Fruit fly (Drosophila melanogaster) whole organism, embryonic: ENCODE results near the gene FucTD.

Source experiments
- Antp ChIP-seq: fragments of 200-800 bp; sonication (Bioruptor generic); optimal IDR thresholded peaks from 3 replicates; lab custom pipeline; 2016; ENCODE audit warnings: missing biosample characterization, missing genetic modification characterization
- Asciz ChIP-seq: fragments of 200-800 bp; sonication (Bioruptor generic); optimal IDR thresholded peaks from 2 replicates; lab custom pipeline; 2017; ENCODE audit warnings: missing biosample characterization, mild to moderate bottlenecking, missing genetic modification characterization, missing genetic modification reagents
- Atf3 ChIP-seq: fragments of 200-800 bp; sonication (Bioruptor generic); optimal IDR thresholded peaks from 3 replicates; lab custom pipeline; 2016; ENCODE audit warnings: missing biosample characterization, missing genetic modification characterization
- CG10321 ChIP-seq: fragments of 200-800 bp; sonication (Bioruptor generic); IDR thresholded peaks from 2 replicates; pipeline ENCODE4 v1.3.6; 2022; ENCODE audit warnings: missing biosample characterization, missing genetic modification characterization
- CG10431 ChIP-seq: fragments of 200-800 bp; sonication (Bioruptor generic); optimal IDR thresholded peaks from 3 replicates; lab custom pipeline; 2018; ENCODE audit warnings: missing biosample characterization, mild to moderate bottlenecking, missing genetic modification characterization
- CG10654 ChIP-seq: fragments of 200-800 bp; sonication (Bioruptor generic); optimal IDR thresholded peaks from 2 replicates; lab custom pipeline; 2016; ENCODE audit warnings: missing biosample characterization, missing genetic modification characterization
- CG10959 ChIP-seq: fragments of 200-800 bp; sonication (Bioruptor generic); IDR thresholded peaks from 2 replicates; pipeline ENCODE4 v1.3.6; 2022; ENCODE audit warnings: missing biosample characterization, missing genetic modification characterization
- CG11398 ChIP-seq: fragments of 200-800 bp; sonication (Bioruptor generic); optimal IDR thresholded peaks from 2 replicates; lab custom pipeline; 2016; ENCODE audit warnings: missing biosample characterization, missing genetic modification characterization
- CG12219 ChIP-seq: fragments of 200-800 bp; sonication (Bioruptor generic); optimal IDR thresholded peaks from 3 replicates; lab custom pipeline; 2018; ENCODE audit warnings: missing biosample characterization, mild to moderate bottlenecking, missing genetic modification characterization
- CG12299 ChIP-seq: fragments of 200-800 bp; sonication (Bioruptor generic); optimal IDR thresholded peaks from 2 replicates; lab custom pipeline; 2018; ENCODE audit warnings: missing biosample characterization, mild to moderate bottlenecking, missing genetic modification characterization
- CG12659 ChIP-seq: fragments of 200-800 bp; sonication (Bioruptor generic); optimal IDR thresholded peaks from 3 replicates; lab custom pipeline; 2017; ENCODE audit warnings: mild to moderate bottlenecking, missing biosample characterization, missing genetic modification reagents, missing genetic modification characterization
- CG13424 ChIP-seq: fragments of 200-800 bp; sonication (Bioruptor generic); optimal IDR thresholded peaks from 2 replicates; lab custom pipeline; 2019; ENCODE audit warnings: missing biosample characterization, mild to moderate bottlenecking, missing genetic modification characterization, moderate library complexity
- CG14965 ChIP-seq: fragments of 200-800 bp; sonication (Bioruptor generic); optimal IDR thresholded peaks from 2 replicates; lab custom pipeline; 2016; ENCODE audit warnings: missing biosample characterization, missing genetic modification characterization, borderline replicate concordance
- CG15073 ChIP-seq: fragments of 200-800 bp; sonication (Bioruptor generic); optimal IDR thresholded peaks from 2 replicates; lab custom pipeline; 2016; ENCODE audit warnings: missing biosample characterization, missing genetic modification characterization
- CG17829 ChIP-seq: fragments of 200-800 bp; optimal IDR thresholded peaks from 2 replicates; lab custom pipeline; 2019; ENCODE audit warnings: missing biosample characterization, mild to moderate bottlenecking, missing genetic modification characterization, moderate library complexity
- CG1792 ChIP-seq: fragments of 200-800 bp; sonication (Bioruptor generic); optimal IDR thresholded peaks from 2 replicates; lab custom pipeline; 2016; ENCODE audit warnings: missing biosample characterization, missing genetic modification characterization
- CG2202 ChIP-seq: fragments of 200-800 bp; sonication (Bioruptor generic); optimal IDR thresholded peaks from 2 replicates; lab custom pipeline; 2018; ENCODE audit warnings: missing biosample characterization, mild to moderate bottlenecking, missing genetic modification characterization
- CG2712 ChIP-seq: fragments of 200-800 bp; optimal IDR thresholded peaks from 3 replicates; lab custom pipeline; 2019; ENCODE audit warnings: missing biosample characterization, mild to moderate bottlenecking, missing genetic modification characterization, moderate library complexity
- CG43689 ChIP-seq: fragments of 200-800 bp; sonication (Bioruptor generic); IDR thresholded peaks from 2 replicates; pipeline ENCODE4 v1.3.6; 2022; ENCODE audit warnings: missing biosample characterization, missing genetic modification characterization
- CG4707 ChIP-seq: fragments of 200-800 bp; sonication (Bioruptor generic); optimal IDR thresholded peaks from 2 replicates; lab custom pipeline; 2018; ENCODE audit warnings: missing biosample characterization, mild to moderate bottlenecking, missing genetic modification characterization, moderate library complexity
- CG4854 ChIP-seq: fragments of 200-800 bp; sonication (Bioruptor generic); optimal IDR thresholded peaks from 2 replicates; lab custom pipeline; 2016; ENCODE audit warnings: missing biosample characterization, missing genetic modification characterization, inconsistent platforms
- CG6689 ChIP-seq: fragments of 200-800 bp; sonication (Bioruptor generic); IDR thresholded peaks from 2 replicates; pipeline ENCODE4 v1.3.6; 2022; ENCODE audit warnings: missing biosample characterization, missing genetic modification characterization
- CG7786 ChIP-seq: fragments of 200-800 bp; sonication (Bioruptor generic); optimal IDR thresholded peaks from 2 replicates; lab custom pipeline; 2016; ENCODE audit warnings: missing biosample characterization, missing genetic modification characterization
- CG8089 ChIP-seq: fragments of 200-800 bp; sonication (Bioruptor generic); optimal IDR thresholded peaks from 3 replicates; lab custom pipeline; 2016; ENCODE audit warnings: missing biosample characterization, missing genetic modification characterization
- CG8765 ChIP-seq: fragments of 200-800 bp; sonication (Bioruptor generic); IDR thresholded peaks from 2 replicates; pipeline ENCODE4 v1.3.6; 2022; ENCODE audit warnings: missing biosample characterization, missing genetic modification characterization
- CkIIα-i1 ChIP-seq: fragments of 200-800 bp; sonication (Bioruptor generic); IDR thresholded peaks from 2 replicates; pipeline ENCODE4 v1.3.6; 2022; ENCODE audit warnings: missing biosample characterization, missing genetic modification characterization
- Deaf1 ChIP-seq: fragments of 200-800 bp; optimal IDR thresholded peaks from 3 replicates; lab custom pipeline; 2019; ENCODE audit warnings: missing biosample characterization, mild to moderate bottlenecking, missing genetic modification characterization, moderate library complexity
- Dfd ChIP-seq, 2 experiments: fragments of >200 bp; optimal IDR thresholded peaks; 2 replicates each; lab custom pipeline; 2017; ENCODE audit warnings: missing biosample characterization in 2 of 2, missing genetic modification characterization in 2 of 2
- E2f1 ChIP-seq: fragments of 200-800 bp; sonication (Bioruptor generic); IDR thresholded peaks from 2 replicates; pipeline ENCODE4 v1.3.6; 2022; ENCODE audit warnings: missing biosample characterization, missing genetic modification characterization
- Hey ChIP-seq: fragments of 200-800 bp; sonication (Bioruptor generic); optimal IDR thresholded peaks from 3 replicates; lab custom pipeline; 2018; ENCODE audit warnings: missing biosample characterization, mild to moderate bottlenecking, missing genetic modification characterization
- Lim3 ChIP-seq: fragments of 200-800 bp; sonication (Bioruptor generic); IDR thresholded peaks from 2 replicates; pipeline ENCODE4 v1.3.6; 2022; ENCODE audit warnings: missing biosample characterization, missing genetic modification characterization
- NK7.1 ChIP-seq: fragments of 200-800 bp; sonication (Bioruptor generic); optimal IDR thresholded peaks from 3 replicates; lab custom pipeline; 2016; ENCODE audit warnings: missing biosample characterization, missing genetic modification characterization
- Oaz ChIP-seq: fragments of 200-800 bp; sonication (Bioruptor generic); IDR thresholded peaks from 2 replicates; pipeline ENCODE4 v1.3.6; 2022; ENCODE audit warnings: missing biosample characterization, missing genetic modification characterization
- Pdp1 ChIP-seq, 2 experiments: fragments of 200-800 bp; sonication (Bioruptor generic); optimal IDR thresholded peaks; 3 replicates each; lab custom pipeline; 2016; ENCODE audit warnings: missing biosample characterization in 2 of 2, missing genetic modification characterization in 2 of 2, mild to moderate bottlenecking in 1 of 2, moderate library complexity in 1 of 2
- Sin3A ChIP-seq: fragments of >200 bp; optimal IDR thresholded peaks from 2 replicates; lab custom pipeline; 2018
- Six4 ChIP-seq: fragments of 200-800 bp; sonication (Bioruptor generic); optimal IDR thresholded peaks from 2 replicates; lab custom pipeline; 2016; ENCODE audit warnings: missing biosample characterization, missing genetic modification characterization
- bbx ChIP-seq: fragments of 200-800 bp; sonication (Bioruptor generic); IDR thresholded peaks from 2 replicates; pipeline ENCODE4 v1.3.6; 2022; ENCODE audit warnings: missing biosample characterization, missing genetic modification characterization; ENCODE audit not compliant: partially characterized antibody
- cato ChIP-seq: fragments of 200-800 bp; sonication (Bioruptor generic); optimal IDR thresholded peaks from 2 replicates; lab custom pipeline; 2016; ENCODE audit warnings: missing biosample characterization, missing genetic modification characterization, borderline replicate concordance
- cwo ChIP-seq: fragments of 200-800 bp; sonication (Bioruptor generic); optimal IDR thresholded peaks from 3 replicates; lab custom pipeline; 2017; ENCODE audit warnings: missing biosample characterization, missing genetic modification characterization, mild to moderate bottlenecking, moderate library complexity, missing genetic modification reagents
- disco-r ChIP-seq: fragments of 200-800 bp; sonication (Bioruptor generic); optimal IDR thresholded peaks from 2 replicates; lab custom pipeline; 2016; ENCODE audit warnings: missing biosample characterization, missing genetic modification characterization
- dm ChIP-seq: fragments of 200-800 bp; sonication (Bioruptor generic); optimal IDR thresholded peaks from 3 replicates; lab custom pipeline; 2016; ENCODE audit warnings: missing biosample characterization, missing genetic modification characterization
- fd3F ChIP-seq: fragments of 200-800 bp; sonication (Bioruptor generic); optimal IDR thresholded peaks from 2 replicates; lab custom pipeline; 2018; ENCODE audit warnings: missing biosample characterization, mild to moderate bottlenecking, missing genetic modification characterization, moderate library complexity
- gt ChIP-seq: fragments of 200-800 bp; sonication (Bioruptor generic); IDR thresholded peaks from 2 replicates; pipeline ENCODE4 v1.3.6; 2022; ENCODE audit warnings: missing biosample characterization, missing genetic modification characterization
- mirr ChIP-seq: fragments of 200-800 bp; sonication (Bioruptor generic); optimal IDR thresholded peaks from 3 replicates; lab custom pipeline; 2018; ENCODE audit warnings: missing biosample characterization, mild to moderate bottlenecking, missing genetic modification characterization
- mld ChIP-seq: fragments of 200-800 bp; sonication (Bioruptor generic); IDR thresholded peaks from 3 replicates; pipeline ENCODE4 v1.3.6; 2022; ENCODE audit warnings: missing biosample characterization, missing genetic modification characterization; ENCODE audit not compliant: partially characterized antibody
- otp ChIP-seq: fragments of 200-800 bp; sonication (Bioruptor generic); IDR thresholded peaks from 3 replicates; pipeline ENCODE4, ENCODE4 v1.3.6; 2022; ENCODE audit warnings: missing biosample characterization, missing genetic modification characterization
- pros ChIP-seq: fragments of 200-800 bp; sonication (Bioruptor generic); optimal IDR thresholded peaks from 3 replicates; lab custom pipeline; 2019; ENCODE audit warnings: missing biosample characterization, mild to moderate bottlenecking, missing genetic modification characterization, moderate library complexity
- ranshi ChIP-seq: fragments of 200-800 bp; sonication (Bioruptor generic); IDR thresholded peaks from 2 replicates; pipeline ENCODE4 v1.3.6; 2022; ENCODE audit warnings: missing biosample characterization, missing genetic modification characterization
- repo ChIP-seq: fragments of 200-800 bp; sonication (Bioruptor generic); optimal IDR thresholded peaks from 2 replicates; lab custom pipeline; 2016; ENCODE audit warnings: missing biosample characterization, missing genetic modification characterization
- sqz ChIP-seq: fragments of 200-800 bp; sonication (Bioruptor generic); optimal IDR thresholded peaks from 3 replicates; lab custom pipeline; 2018; ENCODE audit warnings: missing biosample characterization, mild to moderate bottlenecking, missing genetic modification characterization
- sug ChIP-seq: fragments of 200-800 bp; optimal IDR thresholded peaks from 2 replicates; lab custom pipeline; 2019; ENCODE audit warnings: missing biosample characterization, mild to moderate bottlenecking, missing genetic modification characterization, moderate library complexity
- vvl ChIP-seq: fragments of 200-800 bp; sonication (Bioruptor generic); IDR thresholded peaks from 2 replicates; pipeline ENCODE4 v1.3.6; 2022; ENCODE audit warnings: missing biosample characterization, missing genetic modification characterization

FucTD gene

DNA sequence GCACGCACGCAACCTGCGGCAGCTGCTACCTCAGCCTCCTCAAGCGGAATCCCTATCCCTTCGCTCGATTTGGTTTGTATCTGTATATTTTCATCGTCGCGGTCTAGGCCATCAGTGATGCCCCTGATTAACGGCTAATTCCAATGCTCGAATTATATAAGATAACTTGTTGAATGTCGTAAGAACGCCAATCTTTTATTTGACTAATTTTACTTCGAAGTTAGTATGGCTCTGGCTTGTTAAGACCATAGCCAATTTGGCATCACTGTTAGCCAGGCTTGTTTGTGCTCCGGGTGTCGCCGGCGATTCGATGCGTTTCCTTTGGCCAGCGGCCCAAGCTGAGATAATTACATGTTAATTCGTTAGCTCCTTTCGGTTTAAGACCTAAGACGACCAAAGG, 2.0 kb upstream of the FucTD start (continued):
- peak; percentile 38 for TF ChIP-seq CG13424 (tag; lab: Kevin White, UChicago)
- no peak for TF ChIP-seq mirr
- no peak for TF ChIP-seq CG4854 (GFP tag; lab: Kevin White, UChicago)
- peak; percentile 79 for TF ChIP-seq CG2712 (tag; lab: Kevin White, UChicago)
- TF ChIP-seq vvl: peak; percentile 85
- TF ChIP-seq otp (GFP tag; lab: Robert Waterston, UW): peak; percentile 82
- no peak for TF ChIP-seq CG43689 (GFP tag; lab: Robert Waterston, UW)
- peak; percentile 27 to 57 for TF ChIP-seq Pdp1 (GFP tag; optimal IDR thresholded peaks at IDR 0.05; lab: Kevin White, UChicago)
- TF ChIP-seq CG4707 (GFP tag; lab: Kevin White, UChicago): peak; percentile 4
- TF ChIP-seq Antp: peak; percentile 53
- TF ChIP-seq Lim3 (GFP tag; lab: Robert Waterston, UW): no peak
- TF ChIP-seq CG10321 (GFP tag; lab: Robert Waterston, UW): no peak
- no peak for TF ChIP-seq Hey
- no peak for TF ChIP-seq gt (GFP tag; lab: Robert Waterston, UW)
- no peak for TF ChIP-seq cwo (GFP tag; lab: Kevin White, UChicago)
- TF ChIP-seq sug: no peak
- no peak for TF ChIP-seq Sin3A
- TF ChIP-seq CG7786 (GFP tag; lab: Kevin White, UChicago): peak; percentile 35
- TF ChIP-seq CG12659 (GFP tag; lab: Kevin White, UChicago): no peak
- peak; percentile 73 for TF ChIP-seq CG6689 (GFP tag; lab: Robert Waterston, UW)
- TF ChIP-seq CG10654: no peak
- TF ChIP-seq E2f1 (GFP tag; lab: Robert Waterston, UW): peak; percentile 47; the same call in 1 of the 2 replicates
- peak; percentile 62 for TF ChIP-seq CG12219
- TF ChIP-seq sqz: no peak
- TF ChIP-seq CkIIα-i1: no peak
- peak; percentile 48 for TF ChIP-seq CG2202 (tag; lab: Kevin White, UChicago)
- no peak for TF ChIP-seq CG14965 (GFP tag; lab: Kevin White, UChicago)
- TF ChIP-seq Oaz: no peak
- TF ChIP-seq Asciz (GFP tag; lab: Kevin White, UChicago): peak; percentile 20
- no peak for TF ChIP-seq dm (GFP tag; lab: Kevin White, UChicago)
- no peak for TF ChIP-seq CG1792
- TF ChIP-seq CG8765 (GFP tag; lab: Robert Waterston, UW): peak; percentile 92
- no peak for TF ChIP-seq NK7.1 (GFP tag; lab: Kevin White, UChicago)
- no peak for TF ChIP-seq Deaf1
- TF ChIP-seq CG12299: no peak
- TF ChIP-seq repo (GFP tag; lab: Kevin White, UChicago): no peak
- no peak for TF ChIP-seq disco-r
- no peak for TF ChIP-seq pros (GFP tag; lab: Kevin White, UChicago)
- TF ChIP-seq CG17829 (tag; lab: Kevin White, UChicago): peak; percentile 81
- no peak for TF ChIP-seq cato
- peak; percentile 19 for TF ChIP-seq CG11398
- no peak for TF ChIP-seq CG10431 (GFP tag; lab: Kevin White, UChicago)
- no peak for TF ChIP-seq Dfd (GFP tag; optimal IDR thresholded peaks at IDR 0.05; lab: Kevin White, UChicago)
- no peak for TF ChIP-seq CG15073 (GFP tag; lab: Kevin White, UChicago)
- no peak for TF ChIP-seq Atf3 (GFP tag; lab: Kevin White, UChicago)
- no peak for TF ChIP-seq bbx (GFP tag; lab: Robert Waterston, UW)
- TF ChIP-seq fd3F (GFP tag; lab: Kevin White, UChicago): no peak
- peak; percentile 25 for TF ChIP-seq Six4 (GFP tag; lab: Kevin White, UChicago)
- TF ChIP-seq ranshi (GFP tag; lab: Robert Waterston, UW): no peak
- TF ChIP-seq CG8089 (GFP tag; lab: Kevin White, UChicago): no peak
- TF ChIP-seq CG10959 (GFP tag; lab: Robert Waterston, UW): no peak
- no peak for TF ChIP-seq mld (GFP tag; lab: Robert Waterston, UW)
